Fruit fly (Drosophila melanogaster): Measurements from ENCODE around the gene TpnC73F.

TpnC73F gene

DNA sequence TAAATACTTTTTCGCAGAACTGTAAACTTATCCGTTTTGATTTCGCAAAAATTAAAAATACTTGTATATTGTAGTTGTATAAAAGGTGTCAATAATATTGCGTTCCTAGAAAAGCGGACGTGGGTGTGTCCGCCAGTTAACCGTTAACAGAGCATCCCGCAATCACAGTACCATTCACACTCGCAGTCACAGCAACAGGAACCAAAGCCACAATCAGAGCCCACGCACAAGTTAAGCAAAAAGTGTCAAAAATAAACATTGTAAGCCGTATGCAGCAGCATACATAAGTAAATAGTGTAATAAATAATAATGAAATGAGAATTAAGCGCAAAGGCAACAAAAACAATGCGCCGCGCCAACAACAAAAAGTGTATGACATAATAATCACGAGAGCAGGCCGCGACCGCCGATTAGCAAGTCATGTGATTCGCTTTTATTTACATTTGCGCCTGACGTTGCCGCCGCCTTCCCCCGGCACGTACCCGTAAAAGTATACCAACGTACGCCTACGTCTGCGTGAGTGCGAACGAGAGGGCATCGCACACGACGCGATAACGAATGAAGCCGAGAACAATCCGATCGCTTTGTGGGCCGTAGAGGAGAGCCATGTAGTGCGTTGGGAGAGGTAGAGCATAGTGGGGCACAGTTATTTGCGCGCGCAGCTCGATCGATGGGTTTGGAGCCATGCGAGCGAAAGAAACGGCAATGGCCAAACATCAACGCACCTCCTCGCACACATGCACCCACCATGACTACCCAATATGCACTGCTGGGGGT is 36.0 kb upstream of the TpnC73F start:
- TF ChIP-seq CG8478 (optimal IDR thresholded peaks at IDR 0.05) (no peak), CTCF (optimal IDR thresholded peaks at IDR 0.05) (no peak)

- TF ChIP-seq CG8478 (optimal IDR thresholded peaks at IDR 0.05): no peak
- no peak for TF ChIP-seq CTCF (optimal IDR thresholded peaks at IDR 0.05)
These were observed 35.2 kb upstream of the TpnC73F start for dm6 chr3L:17010492-17011303.

- TF ChIP-seq CTCF (optimal IDR thresholded peaks at IDR 0.05): no peak
- no peak for TF ChIP-seq CG8478 (optimal IDR thresholded peaks at IDR 0.05)
These were observed 34.4 kb upstream of the TpnC73F start for dm6 chr3L:17011351-17012016.

DNA sequence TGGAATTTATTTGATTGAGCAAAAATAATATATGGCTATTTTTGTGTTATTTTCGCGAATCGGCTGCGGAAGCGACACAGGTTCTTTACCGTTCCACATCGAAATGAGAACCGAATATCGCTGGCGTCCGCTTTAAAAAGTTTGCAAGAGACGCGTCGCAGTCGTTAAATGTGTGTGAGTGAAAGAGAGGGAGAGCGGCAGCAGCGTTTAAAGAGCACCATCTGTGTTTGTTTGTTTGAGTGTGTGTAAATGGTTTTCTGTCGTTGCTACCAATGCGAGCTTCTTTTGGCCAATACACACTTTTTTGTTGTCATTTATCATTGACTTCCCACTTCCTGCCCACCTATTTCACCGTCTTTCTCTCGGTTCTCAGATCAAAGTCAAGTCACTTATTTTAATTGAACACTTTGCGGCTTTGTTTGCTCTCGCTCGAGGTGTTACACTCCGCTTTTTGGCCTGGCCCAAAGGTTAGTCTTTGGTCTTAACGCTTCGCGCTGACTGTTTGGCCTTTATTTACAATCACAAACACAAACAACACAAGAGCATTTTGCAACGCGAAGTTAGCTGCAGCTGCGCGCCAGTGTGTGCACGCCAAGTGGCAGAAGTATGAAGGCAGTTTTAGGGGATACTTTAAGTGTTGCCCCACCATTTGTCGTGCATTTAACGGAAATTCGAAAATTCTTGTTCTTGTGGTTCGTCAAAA is 33.7 kb upstream of the TpnC73F start, which contains the start of gene CG3764:
Gene CG3764, minus strand, starts transcription at position 549 of the 703 bp plus-strand sequence.
- TF ChIP-seq CG8478 (optimal IDR thresholded peaks at IDR 0.05): no peak
- TF ChIP-seq CTCF (optimal IDR thresholded peaks at IDR 0.05): peak in 1 of 2 experiments; percentile 27

DNA sequence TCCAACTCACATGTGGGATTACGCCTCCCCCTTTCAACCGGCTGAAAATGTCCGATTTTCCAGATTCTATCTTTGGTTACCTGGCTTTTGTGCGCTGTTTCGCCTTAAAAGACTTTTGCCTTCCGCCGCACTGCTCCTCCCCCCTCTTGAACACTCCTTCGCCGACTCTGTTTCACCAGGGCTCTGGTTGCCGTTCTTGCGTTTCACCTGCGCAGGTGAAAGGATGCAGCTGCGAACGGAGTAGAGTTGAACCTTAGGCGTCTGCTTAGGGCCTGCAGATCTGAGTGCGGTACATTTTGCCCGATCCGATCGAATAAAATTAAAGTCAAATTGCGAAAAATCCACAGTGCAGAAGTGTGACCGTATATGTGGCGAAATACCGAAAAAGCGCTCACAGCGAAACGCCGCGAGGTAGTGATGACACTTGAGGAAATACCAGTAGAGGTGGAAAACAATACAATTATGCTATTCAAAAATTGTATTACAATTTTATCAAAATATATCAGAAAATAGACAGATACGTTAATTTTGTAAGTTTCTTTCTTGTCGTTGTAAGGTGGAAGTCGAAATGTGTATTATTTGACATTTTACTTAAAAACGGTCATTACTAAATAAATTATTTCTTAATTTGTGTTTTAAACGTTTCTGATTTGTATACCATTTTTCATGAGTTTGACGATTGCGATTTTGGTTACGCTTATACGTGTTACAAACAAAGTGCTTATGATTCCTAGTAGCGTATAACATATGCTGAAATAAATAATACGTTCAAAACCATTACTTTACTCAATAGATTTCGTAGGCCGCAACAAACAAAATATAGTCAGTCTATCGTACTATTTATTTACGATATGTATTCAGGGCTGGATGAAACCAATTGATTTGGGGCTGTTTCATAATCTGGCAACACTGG is 29.9 kb upstream of the TpnC73F start, which contains the start of the genes CG6664 and CG7728:
Gene CG6664, minus strand, starts transcription at position 518 of the 913 bp plus-strand sequence.
Gene CG7728, plus strand, starts transcription at position 874 of the 913 bp plus-strand sequence.
- TF ChIP-seq CTCF (optimal IDR thresholded peaks at IDR 0.05) (no peak), CG8478 (optimal IDR thresholded peaks at IDR 0.05) (no peak)

DNA sequence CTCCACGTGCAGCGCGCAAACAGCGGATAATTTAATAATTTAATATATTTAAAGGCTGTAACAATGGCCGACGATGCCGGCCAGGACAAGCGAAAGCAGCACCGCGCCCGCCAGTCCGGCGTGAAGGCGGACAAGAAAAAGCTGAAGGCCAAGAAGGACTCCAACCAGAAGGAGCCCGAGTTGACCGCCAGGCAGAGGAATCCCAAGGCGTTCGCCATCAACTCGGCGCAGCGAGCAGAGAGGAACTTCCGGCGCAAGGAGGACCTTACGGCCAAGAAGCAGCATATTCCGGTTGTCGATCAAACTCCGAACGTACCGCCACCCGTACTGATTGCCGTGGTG is 29.3 kb upstream of the TpnC73F start:
- no peak for TF ChIP-seq CTCF (optimal IDR thresholded peaks at IDR 0.05)
- TF ChIP-seq CG8478 (optimal IDR thresholded peaks at IDR 0.05): no peak

- TF ChIP-seq CG8478 (optimal IDR thresholded peaks at IDR 0.05) (no peak), CTCF (optimal IDR thresholded peaks at IDR 0.05) (no peak)
These were observed 23.1 kb upstream of the TpnC73F start, which contains the start of gene CG6652 for dm6 chr3L:17022756-17023155. Gene CG6652 (minus strand): TSS chr3L:17022856.

dm6 chr3L:17023641-17024040 is 22.2 kb upstream of the TpnC73F start, which contains the start of gene a10:
Gene a10 (minus strand): TSS chr3L:17023741.
- no peak for TF ChIP-seq CG8478 (optimal IDR thresholded peaks at IDR 0.05)

dm6 chr3L:17024095-17024639 is 21.7 kb upstream of the TpnC73F start, which contains the start of gene Fit2:
Gene Fit2 (plus strand): TSS chr3L:17024328.
- no peak for TF ChIP-seq CTCF (optimal IDR thresholded peaks at IDR 0.05)

DNA sequence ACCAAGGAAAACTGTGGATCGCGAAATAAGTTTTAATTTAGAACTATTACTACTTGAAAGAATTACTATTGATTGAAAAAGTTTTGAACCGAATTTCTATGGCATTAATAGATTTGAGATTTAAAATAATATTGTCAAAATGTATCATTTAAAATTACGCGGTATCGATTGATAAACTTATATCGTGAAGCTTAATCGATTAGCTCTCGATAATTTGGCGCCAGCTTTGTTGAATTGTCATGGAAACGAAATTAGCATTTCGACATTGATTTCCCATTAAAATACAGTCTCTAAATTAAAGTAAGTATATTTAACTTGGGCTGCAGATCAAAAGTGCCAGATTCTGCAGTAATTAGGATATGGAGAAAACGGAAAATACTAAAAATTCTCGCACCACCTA is 18.6 kb upstream of the TpnC73F start, which contains the start of gene CG7730:
Gene CG7730, plus strand, starts transcription at position 206 of the 400 bp plus-strand sequence.
- TF ChIP-seq CG8478 (optimal IDR thresholded peaks at IDR 0.05): no peak
- TF ChIP-seq CTCF (optimal IDR thresholded peaks at IDR 0.05): no peak

dm6 chr3L:17031971-17032370 is 13.9 kb upstream of the TpnC73F start, which contains the start of gene Ilp8:
Gene Ilp8 (minus strand): TSS chr3L:17032080.
- TF ChIP-seq CG8478 (optimal IDR thresholded peaks at IDR 0.05): no peak
- TF ChIP-seq CTCF (optimal IDR thresholded peaks at IDR 0.05): no peak

DNA sequence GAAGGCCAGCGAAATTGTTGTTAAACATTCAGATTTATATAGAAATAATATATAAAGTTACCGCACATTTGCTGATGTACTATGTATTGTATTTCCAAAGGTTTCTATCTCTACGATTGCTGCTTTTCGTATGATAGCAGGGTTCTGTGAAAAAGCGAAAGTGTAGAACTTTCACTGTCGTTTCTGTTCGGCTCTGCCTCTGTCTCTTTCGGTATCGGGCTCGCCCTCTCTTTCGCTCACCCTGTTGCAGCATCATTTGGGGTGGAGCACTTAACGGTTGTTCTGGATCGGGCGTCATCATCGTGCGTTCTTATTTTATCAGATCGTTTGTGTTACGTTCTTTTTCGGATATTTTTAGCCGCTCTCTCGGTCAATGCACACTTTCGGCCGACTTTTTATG is 12.6 kb upstream of the TpnC73F start:
- TF ChIP-seq CG8478 (optimal IDR thresholded peaks at IDR 0.05) (no peak), CTCF (optimal IDR thresholded peaks at IDR 0.05) (no peak)

DNA sequence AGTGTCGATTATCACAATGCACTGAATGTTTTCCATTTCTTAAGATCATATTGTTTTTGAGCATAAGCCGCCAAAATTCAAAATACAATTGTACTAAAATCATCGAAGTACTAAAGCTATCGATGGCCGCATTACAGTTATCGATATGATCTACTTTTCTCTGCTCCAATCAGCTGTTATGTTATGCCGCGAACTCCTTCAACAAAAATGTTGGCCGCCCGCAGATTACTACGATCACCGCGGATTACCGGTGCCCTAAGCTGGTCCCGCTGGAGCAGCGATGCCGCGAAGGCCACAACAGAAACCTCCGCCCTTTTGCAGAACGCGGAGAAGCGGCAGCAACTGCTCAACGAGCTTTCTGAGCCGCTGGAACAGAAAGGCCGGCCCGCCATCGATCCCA is 10.4 kb upstream of the TpnC73F start, which contains the start of gene beg:
Gene beg, plus strand, starts transcription at position 177 of the 400 bp plus-strand sequence.
- TF ChIP-seq CTCF (optimal IDR thresholded peaks at IDR 0.05) (no peak), CG8478 (optimal IDR thresholded peaks at IDR 0.05) (no peak)

Measured in S2 (cell line).